Fruit fly (Drosophila melanogaster) whole organism, embryonic: ENCODE results near the gene CheB38c.

Experiments
- C15 ChIP-seq: fragments of 200-800 bp; sonication (Bioruptor generic); IDR thresholded peaks from 3 replicates; pipeline ENCODE4 v1.3.6; 2022; ENCODE audit warnings: missing biosample characterization, missing genetic modification characterization
- CG10654 ChIP-seq: fragments of 200-800 bp; sonication (Bioruptor generic); optimal IDR thresholded peaks from 2 replicates; lab custom pipeline; 2016; ENCODE audit warnings: missing biosample characterization, missing genetic modification characterization
- CG10959 ChIP-seq: fragments of 200-800 bp; sonication (Bioruptor generic); IDR thresholded peaks from 2 replicates; pipeline ENCODE4 v1.3.6; 2022; ENCODE audit warnings: missing biosample characterization, missing genetic modification characterization
- CG11093 ChIP-seq: fragments of 200-800 bp; sonication (Bioruptor generic); IDR thresholded peaks from 3 replicates; pipeline ENCODE4 v1.3.6; 2022; ENCODE audit warnings: missing biosample characterization, missing genetic modification characterization
- CG12219 ChIP-seq: fragments of 200-800 bp; sonication (Bioruptor generic); optimal IDR thresholded peaks from 3 replicates; lab custom pipeline; 2018; ENCODE audit warnings: missing biosample characterization, mild to moderate bottlenecking, missing genetic modification characterization
- CG1233 ChIP-seq: fragments of 200-800 bp; sonication (Bioruptor generic); optimal IDR thresholded peaks from 4 replicates; lab custom pipeline; 2018; ENCODE audit warnings: missing biosample characterization, mild to moderate bottlenecking, missing genetic modification characterization
- CG12942 ChIP-seq: fragments of 200-800 bp; sonication (Bioruptor generic); optimal IDR thresholded peaks from 3 replicates; lab custom pipeline; 2016; ENCODE audit warnings: missing biosample characterization, missing genetic modification characterization
- CG13123 ChIP-seq: fragments of 200-800 bp; sonication (Bioruptor generic); optimal IDR thresholded peaks from 2 replicates; lab custom pipeline; 2016; ENCODE audit warnings: missing biosample characterization, missing genetic modification characterization
- CG14050 ChIP-seq: fragments of 200-800 bp; sonication (Bioruptor generic); IDR thresholded peaks from 3 replicates; pipeline ENCODE4 v1.3.6; 2022; ENCODE audit warnings: missing biosample characterization, missing genetic modification characterization
- CG15269 ChIP-seq: fragments of 200-800 bp; sonication (Bioruptor generic); optimal IDR thresholded peaks from 2 replicates; lab custom pipeline; 2018; ENCODE audit warnings: missing biosample characterization, mild to moderate bottlenecking, missing genetic modification characterization, moderate library complexity
- CG18262 ChIP-seq: fragments of 200-800 bp; optimal IDR thresholded peaks from 3 replicates; lab custom pipeline; 2019; ENCODE audit warnings: missing biosample characterization, mild to moderate bottlenecking, missing genetic modification characterization, moderate library complexity
- CG18599 ChIP-seq: fragments of 200-800 bp; sonication (Bioruptor generic); optimal IDR thresholded peaks from 3 replicates; lab custom pipeline; 2017; ENCODE audit warnings: missing biosample characterization, missing genetic modification characterization, mild to moderate bottlenecking, moderate library complexity, missing genetic modification reagents
- CG18764 ChIP-seq: fragments of 200-800 bp; sonication (Bioruptor generic); optimal IDR thresholded peaks from 3 replicates; lab custom pipeline; 2016; ENCODE audit warnings: missing biosample characterization, missing genetic modification characterization
- CG2202 ChIP-seq: fragments of 200-800 bp; sonication (Bioruptor generic); optimal IDR thresholded peaks from 2 replicates; lab custom pipeline; 2018; ENCODE audit warnings: missing biosample characterization, mild to moderate bottlenecking, missing genetic modification characterization
- CG3065 ChIP-seq: fragments of 200-800 bp; sonication (Bioruptor generic); optimal IDR thresholded peaks from 2 replicates; lab custom pipeline; 2016; ENCODE audit warnings: missing biosample characterization, missing genetic modification characterization
- CG34422 ChIP-seq: fragments of 200-800 bp; sonication (Bioruptor generic); IDR thresholded peaks from 3 replicates; pipeline ENCODE4 v1.3.6; 2022; ENCODE audit warnings: missing biosample characterization, missing genetic modification characterization
- CG4328 ChIP-seq: fragments of 200-800 bp; sonication (Bioruptor generic); optimal IDR thresholded peaks from 3 replicates; lab custom pipeline; 2017; ENCODE audit warnings: missing biosample characterization, missing genetic modification reagents, missing genetic modification characterization
- CG4360 ChIP-seq: fragments of 200-800 bp; sonication (Bioruptor generic); IDR thresholded peaks from 2 replicates; pipeline ENCODE4 v1.3.6; 2022; ENCODE audit warnings: missing biosample characterization, missing genetic modification characterization
- CG4820 ChIP-seq: fragments of 200-800 bp; sonication (Bioruptor generic); optimal IDR thresholded peaks from 3 replicates; lab custom pipeline; 2016; ENCODE audit warnings: missing biosample characterization, missing genetic modification characterization
- CG6683 ChIP-seq: fragments of 200-800 bp; sonication (Bioruptor generic); optimal IDR thresholded peaks from 2 replicates; lab custom pipeline; 2017; ENCODE audit warnings: missing biosample characterization, mild to moderate bottlenecking, missing genetic modification characterization, missing genetic modification reagents
- CG7928 ChIP-seq: fragments of 200-800 bp; sonication (Bioruptor generic); optimal IDR thresholded peaks from 2 replicates; lab custom pipeline; 2017; ENCODE audit warnings: missing biosample characterization, mild to moderate bottlenecking, missing genetic modification characterization
- CG9215 ChIP-seq: fragments of 200-800 bp; sonication (Bioruptor generic); IDR thresholded peaks from 2 replicates; pipeline ENCODE4 v1.3.6; 2022; ENCODE audit warnings: missing biosample characterization, missing genetic modification characterization
- CG9609 ChIP-seq: fragments of 200-800 bp; sonication (Bioruptor generic); optimal IDR thresholded peaks from 3 replicates; lab custom pipeline; 2016; ENCODE audit warnings: missing biosample characterization, missing genetic modification characterization
- D19B ChIP-seq: fragments of 200-800 bp; sonication (Bioruptor generic); optimal IDR thresholded peaks from 2 replicates; lab custom pipeline; 2017; ENCODE audit warnings: missing biosample characterization, mild to moderate bottlenecking, missing genetic modification characterization
- Dfd ChIP-seq, 2 experiments: fragments of >200 bp; optimal IDR thresholded peaks; 2 replicates each; lab custom pipeline; 2017; ENCODE audit warnings: missing biosample characterization in 2 of 2, missing genetic modification characterization in 2 of 2
- Dref ChIP-seq: fragments of 200-800 bp; sonication (Bioruptor generic); IDR thresholded peaks from 2 replicates; pipeline ENCODE4 v1.3.6; 2022; ENCODE audit warnings: missing biosample characterization, missing genetic modification characterization
- Eip74EF ChIP-seq, 2 experiments: fragments of 200-800 bp in 1 of 2; fragments of >200 bp in 1 of 2; sonication (Bioruptor generic) in 1 of 2; optimal IDR thresholded peaks; 2 replicates each; lab custom pipeline; 2017 to 2019; ENCODE audit warnings: missing biosample characterization in 2 of 2, missing genetic modification characterization in 2 of 2, mild to moderate bottlenecking in 1 of 2, moderate library complexity in 1 of 2
- Gug ChIP-seq: fragments of 200-800 bp; sonication (Bioruptor generic); IDR thresholded peaks from 4 replicates; pipeline ENCODE4 v1.3.6; 2022; ENCODE audit warnings: missing biosample characterization, missing genetic modification characterization
- H15 ChIP-seq: fragments of 200-800 bp; sonication (Bioruptor generic); IDR thresholded peaks from 3 replicates; pipeline ENCODE4 v1.3.6; 2022; ENCODE audit warnings: missing biosample characterization, missing genetic modification characterization
- Hsf ChIP-seq: fragments of 200-800 bp; sonication (Bioruptor generic); optimal IDR thresholded peaks from 3 replicates; lab custom pipeline; 2016; ENCODE audit warnings: missing biosample characterization, missing genetic modification characterization
- Poxn ChIP-seq: fragments of 200-800 bp; sonication (Bioruptor generic); IDR thresholded peaks from 2 replicates; pipeline ENCODE4 v1.3.6; 2022; ENCODE audit warnings: missing biosample characterization, missing genetic modification characterization
- Stat92E ChIP-seq, 3 experiments: fragments of >200 bp in 2 of 3; fragments of 200-800 bp in 1 of 3; sonication (Bioruptor generic) in 1 of 3; optimal IDR thresholded peaks; 2 replicates each; lab custom pipeline; 2017 to 2019; ENCODE audit warnings: missing biosample characterization in 3 of 3, missing genetic modification characterization in 3 of 3, mild to moderate bottlenecking in 1 of 3, moderate library complexity in 1 of 3
- aop ChIP-seq: fragments of 200-800 bp; sonication (Bioruptor generic); IDR thresholded peaks from 2 replicates; pipeline ENCODE4 v1.3.6; 2022; ENCODE audit warnings: missing biosample characterization, missing genetic modification characterization
- az2 ChIP-seq: fragments of 200-800 bp; sonication (Bioruptor generic); optimal IDR thresholded peaks from 3 replicates; lab custom pipeline; 2016; ENCODE audit warnings: missing biosample characterization, missing genetic modification characterization
- dati ChIP-seq: fragments of 200-800 bp; sonication (Bioruptor generic); IDR thresholded peaks from 2 replicates; pipeline ENCODE4 v1.3.6; 2022; ENCODE audit warnings: missing biosample characterization, missing genetic modification characterization
- grn ChIP-seq: fragments of 200-800 bp; sonication (Bioruptor generic); optimal IDR thresholded peaks from 3 replicates; lab custom pipeline; 2017; ENCODE audit warnings: missing biosample characterization, missing genetic modification characterization
- gt ChIP-seq: fragments of 200-800 bp; sonication (Bioruptor generic); IDR thresholded peaks from 2 replicates; pipeline ENCODE4 v1.3.6; 2022; ENCODE audit warnings: missing biosample characterization, missing genetic modification characterization
- ham ChIP-seq: fragments of 200-800 bp; sonication (Bioruptor generic); IDR thresholded peaks from 2 replicates; pipeline ENCODE4 v1.3.6; 2022; ENCODE audit warnings: missing biosample characterization, missing genetic modification characterization
- knrl ChIP-seq: fragments of 200-800 bp; sonication (Bioruptor generic); IDR thresholded peaks from 3 replicates; pipeline ENCODE4 v1.3.6; 2022; ENCODE audit warnings: missing biosample characterization, missing genetic modification characterization; ENCODE audit not compliant: partially characterized antibody
- lmd ChIP-seq: fragments of 200-800 bp; sonication (Bioruptor generic); IDR thresholded peaks from 2 replicates; pipeline ENCODE4 v1.3.6; 2022; ENCODE audit warnings: missing biosample characterization, missing genetic modification characterization
- mirr ChIP-seq: fragments of 200-800 bp; sonication (Bioruptor generic); optimal IDR thresholded peaks from 3 replicates; lab custom pipeline; 2018; ENCODE audit warnings: missing biosample characterization, mild to moderate bottlenecking, missing genetic modification characterization
- sna ChIP-seq: fragments of 200-800 bp; sonication (Bioruptor generic); IDR thresholded peaks from 2 replicates; pipeline ENCODE4 v1.3.6; 2022; ENCODE audit warnings: missing biosample characterization, missing genetic modification characterization; ENCODE audit not compliant: partially characterized antibody
- tio ChIP-seq: fragments of 200-800 bp; sonication (Bioruptor generic); optimal IDR thresholded peaks from 2 replicates; lab custom pipeline; 2017; ENCODE audit warnings: missing biosample characterization, missing genetic modification characterization, inconsistent platforms
- trh ChIP-seq: fragments of 200-800 bp; sonication (Bioruptor generic); optimal IDR thresholded peaks from 2 replicates; lab custom pipeline; 2016; ENCODE audit warnings: missing biosample characterization, missing genetic modification characterization
- usp ChIP-seq: fragments of >200 bp; optimal IDR thresholded peaks from 2 replicates; lab custom pipeline; 2017; ENCODE audit warnings: missing biosample characterization, missing genetic modification characterization
- vfl ChIP-seq: fragments of 200-800 bp; sonication (Bioruptor generic); optimal IDR thresholded peaks from 2 replicates; lab custom pipeline; 2016; ENCODE audit warnings: missing biosample characterization, missing genetic modification characterization
- vnd ChIP-seq: fragments of 200-800 bp; sonication (Bioruptor generic); IDR thresholded peaks from 3 replicates; pipeline ENCODE4 v1.3.6; 2022; ENCODE audit warnings: missing biosample characterization, missing genetic modification characterization; ENCODE audit not compliant: partially characterized antibody
- wdn ChIP-seq: fragments of 200-800 bp; sonication (Bioruptor generic); IDR thresholded peaks from 2 replicates; pipeline ENCODE4 v1.3.6; 2022; ENCODE audit warnings: missing biosample characterization, missing genetic modification characterization
- zfh2 ChIP-seq: fragments of 200-800 bp; sonication (Bioruptor generic); optimal IDR thresholded peaks from 2 replicates; lab custom pipeline; 2016; ENCODE audit warnings: missing biosample characterization, missing genetic modification characterization

The CheB38c gene

DNA sequence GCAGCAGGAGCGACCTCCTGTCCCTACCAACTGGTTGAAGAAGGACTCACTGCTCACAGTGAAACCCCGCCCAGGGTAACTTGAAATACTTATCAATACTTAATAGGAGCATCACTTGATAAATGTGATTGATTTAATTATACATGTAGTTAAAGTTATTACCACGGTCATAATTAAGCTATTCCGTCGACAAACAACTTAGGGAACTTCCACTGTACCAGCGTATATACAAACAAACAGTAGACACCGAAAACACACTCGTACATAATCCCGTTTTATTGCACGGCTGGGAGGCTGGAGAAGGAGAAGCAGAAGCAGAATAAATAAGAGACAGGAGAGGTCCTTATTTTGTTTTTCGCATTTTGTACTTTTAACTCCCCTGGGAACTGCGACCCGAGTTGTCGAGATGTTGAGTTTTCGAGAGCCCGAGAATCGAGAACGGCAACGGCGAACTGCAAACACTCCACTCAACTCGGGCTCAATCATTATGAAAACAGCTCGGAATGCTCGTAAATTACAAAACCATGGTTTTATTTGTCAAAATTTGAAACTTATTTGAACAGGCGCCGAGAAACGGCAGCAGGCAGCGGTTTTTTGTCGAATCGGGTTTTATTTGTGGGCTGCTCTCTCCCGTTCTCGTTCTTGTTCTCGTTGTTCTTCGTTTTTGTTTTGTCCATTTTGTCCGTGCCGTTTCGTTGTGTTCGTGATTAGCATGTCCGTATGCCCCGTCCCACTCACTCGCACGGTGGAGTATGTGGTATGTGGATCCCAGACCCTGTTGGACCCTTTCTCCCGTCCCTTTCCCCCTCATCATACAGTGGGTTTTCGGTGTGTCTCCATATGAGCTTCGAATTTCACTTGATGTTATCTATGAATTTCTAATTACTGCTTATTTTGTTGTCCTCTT lies 20.4 kb downstream of the CheB38c start (continued):
- no peak for TF ChIP-seq gt (GFP tag; lab: Robert Waterston, UW)
- TF ChIP-seq lmd = peak; percentile 79
- peak; percentile 35 for TF ChIP-seq CG18764
- TF ChIP-seq CG9609 (GFP tag; lab: Kevin White, UChicago) = peak; percentile 62
- no peak for TF ChIP-seq sna (GFP tag; lab: Robert Waterston, UW)
- peak; percentile 63; the same call in 2 of the 3 replicates for TF ChIP-seq H15
- no peak for TF ChIP-seq Stat92E (GFP tag; optimal IDR thresholded peaks at IDR 0.05; lab: Kevin White, UChicago)
- no peak for TF ChIP-seq knrl (GFP tag; lab: Robert Waterston, UW)
- peak; percentile 24 for TF ChIP-seq CG12942 (GFP tag; lab: Kevin White, UChicago)
- no peak; the same call in 1 of the 2 replicates for TF ChIP-seq CG9215 (GFP tag; lab: Robert Waterston, UW)
- peak; percentile 75 for TF ChIP-seq CG12219 (GFP tag; lab: Kevin White, UChicago)
- TF ChIP-seq vfl (GFP tag; lab: Kevin White, UChicago) = peak; percentile 69
- no peak for TF ChIP-seq vnd (GFP tag; lab: Robert Waterston, UW)
- TF ChIP-seq CG34422 = peak; percentile 63; the same call in 2 of the 3 replicates
- TF ChIP-seq tio (GFP tag; lab: Kevin White, UChicago) = peak; percentile 63
- TF ChIP-seq mirr (GFP tag; lab: Kevin White, UChicago) = peak; percentile 35
- TF ChIP-seq wdn = peak; percentile 58; the same call in 1 of the 2 replicates
- TF ChIP-seq C15 (GFP tag; lab: Robert Waterston, UW) = 0 out of 3 replicates have a peak, but pooled peaks have one; percentile 26
- TF ChIP-seq CG18599 (GFP tag; lab: Kevin White, UChicago) = peak; percentile 96
- TF ChIP-seq CG4820 (GFP tag; lab: Kevin White, UChicago) = peak; percentile 44
- TF ChIP-seq CG15269 = peak; percentile 78
- peak; percentile 52 for TF ChIP-seq D19B (GFP tag; lab: Kevin White, UChicago)
- TF ChIP-seq zfh2 (GFP tag; lab: Kevin White, UChicago) = peak; percentile 84
- TF ChIP-seq Dref (GFP tag; lab: Robert Waterston, UW) = no peak
- peak; percentile 63; the same call in 3 of the 4 replicates for TF ChIP-seq Gug
- peak; percentile 61 for TF ChIP-seq az2 (GFP tag; lab: Kevin White, UChicago)
- 0 out of 2 replicates have a peak, but pooled peaks have one; percentile 42 for TF ChIP-seq dati
- peak; percentile 48 for TF ChIP-seq CG13123
- peak; percentile 51; the same call in 1 of the 2 replicates for TF ChIP-seq CG4360 (GFP tag; lab: Robert Waterston, UW)
- TF ChIP-seq CG10654 (GFP tag; lab: Kevin White, UChicago) = peak; percentile 39
- peak; percentile 58 for TF ChIP-seq CG18262
- no peak for TF ChIP-seq ham (GFP tag; lab: Robert Waterston, UW)
- peak; percentile 63 for TF ChIP-seq CG14050
- TF ChIP-seq grn (GFP tag; lab: Kevin White, UChicago) = peak; percentile 66
- peak; percentile 65 for TF ChIP-seq Poxn (GFP tag; lab: Robert Waterston, UW)
- peak; percentile 54 for TF ChIP-seq CG6683 (GFP tag; lab: Kevin White, UChicago)
- peak; percentile 53 for TF ChIP-seq CG10959
- TF ChIP-seq usp = no peak
- TF ChIP-seq Hsf (GFP tag; lab: Kevin White, UChicago) = peak; percentile 82
- no peak for TF ChIP-seq Dfd (GFP tag; optimal IDR thresholded peaks at IDR 0.05; lab: Kevin White, UChicago)
- TF ChIP-seq CG1233 = peak; percentile 69
- no peak for TF ChIP-seq CG3065 (GFP tag; lab: Kevin White, UChicago)
- no peak for TF ChIP-seq Eip74EF (GFP tag; optimal IDR thresholded peaks at IDR 0.05; lab: Kevin White, UChicago)
- TF ChIP-seq CG11093 (GFP tag; lab: Robert Waterston, UW) = no peak
- TF ChIP-seq CG2202 (tag; lab: Kevin White, UChicago) = peak; percentile 30
- TF ChIP-seq CG4328 (GFP tag; lab: Kevin White, UChicago) = peak; percentile 41
- no peak for TF ChIP-seq aop (GFP tag; lab: Robert Waterston, UW)
- no peak for TF ChIP-seq trh
- TF ChIP-seq CG7928 (GFP tag; lab: Kevin White, UChicago) = peak; percentile 47
